Worm (Caenorhabditis elegans): Measurements from ENCODE around the gene itsn-1.
A peak's percentile ranks its signal among the peaks of the same experiment; 100 is the strongest.

DNA sequence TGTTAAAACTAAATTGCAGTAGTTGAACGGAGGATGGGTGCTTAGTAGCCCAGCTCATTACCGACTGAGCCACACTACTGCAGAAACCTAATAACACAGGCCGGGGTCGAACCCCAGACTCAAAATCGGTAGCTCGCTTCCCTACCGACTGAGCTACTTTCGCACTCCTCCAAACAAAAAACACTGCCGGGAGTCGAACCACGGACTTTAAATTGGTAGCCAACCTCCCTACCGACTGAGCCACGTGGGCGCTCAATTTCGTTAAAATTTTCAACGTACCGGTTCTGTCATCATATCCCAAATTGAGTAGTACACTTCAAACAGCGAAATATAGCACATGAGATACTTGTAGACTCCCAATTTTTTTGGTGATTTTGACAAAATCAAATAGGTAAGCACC, 30.9 kb downstream of the itsn-1 start:
- peak; percentile 6 for TF ChIP-seq dpl-1 (GFP tag; optimal IDR thresholded peaks at IDR 0.05)
- peak; percentile 69 for TF ChIP-seq dox-1 (GFP tag; IDR thresholded peaks at IDR 0.05)
- no peak for TF ChIP-seq hsf-1 (GFP tag; IDR thresholded peaks at IDR 0.05)
- TF ChIP-seq ceh-91 (GFP tag; IDR thresholded peaks at IDR 0.05), result no peak
- TF ChIP-seq ets-4 (GFP tag; optimal IDR thresholded peaks at IDR 0.05), result no peak
- no peak for TF ChIP-seq aptf-2 (GFP tag; conservative IDR thresholded peaks at IDR 0.05)
- no peak for TF ChIP-seq ama-1 (optimal IDR thresholded peaks at IDR 0.05)
- no peak for TF ChIP-seq ama-1 (GFP tag; optimal IDR thresholded peaks at IDR 0.05)
